Fruit fly (Drosophila melanogaster): ENCODE results near the gene jdp.

DNA sequence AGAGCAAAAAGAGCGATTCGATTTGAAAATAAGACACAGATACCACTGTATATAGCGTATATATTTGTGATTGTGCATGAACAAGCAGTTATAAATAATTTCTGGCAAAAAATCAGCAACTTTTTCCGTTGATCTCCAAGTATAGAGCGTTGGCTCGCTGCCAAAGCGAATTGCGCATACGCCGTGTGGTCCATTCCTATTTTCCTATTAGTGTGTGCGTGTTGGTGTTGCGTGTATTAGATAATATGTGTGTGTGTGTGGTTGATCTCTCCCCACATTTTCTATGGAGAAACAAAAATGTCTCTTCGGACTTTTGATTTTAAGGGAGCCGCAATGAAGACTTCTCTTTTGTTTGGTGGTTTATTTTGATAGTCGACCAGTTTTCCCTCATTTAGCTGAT lies 25.7 kb upstream of the jdp start:
- TF ChIP-seq dsf (GFP tag; optimal IDR thresholded peaks at IDR 0.05; ENCODE audit: borderline replicate concordance) (no peak), psq (GFP tag; optimal IDR thresholded peaks at IDR 0.05) (no peak), usp (GFP tag; optimal IDR thresholded peaks at IDR 0.05) (no peak), Dif (GFP tag; optimal IDR thresholded peaks at IDR 0.05; ENCODE audit: partially characterized antibody) (no peak), pan (optimal IDR thresholded peaks at IDR 0.05) (no peak), lola (GFP tag; optimal IDR thresholded peaks at IDR 0.05) (no peak), Mio (GFP tag; optimal IDR thresholded peaks at IDR 0.05) (no peak)
